Worm (Caenorhabditis elegans) whole organism, late embryonic: Measurements from ENCODE around the gene K11H12.7.

Experiments
- ama-1 ChIP-seq: fragments of 150-350 bp; optimal IDR thresholded peaks from 2 replicates; lab custom pipeline; 2014
- ceh-2 ChIP-seq: sonication (generic microtip); optimal IDR thresholded peaks from 2 replicates; lab custom pipeline; 2016; ENCODE audit warnings: missing genotype, missing genetic modification characterization, missing compliant biosample characterization
- che-1 ChIP-seq: sonication (generic microtip); optimal IDR thresholded peaks from 2 replicates; lab custom pipeline; 2016; ENCODE audit warnings: mild to moderate bottlenecking, missing genetic modification characterization, missing compliant biosample characterization
- fkh-10 ChIP-seq: fragments of 150-350 bp; optimal IDR thresholded peaks from 2 replicates; lab custom pipeline; 2014; ENCODE audit warnings: missing biosample characterization, missing genetic modification reagents, missing genetic modification characterization
- pag-3 ChIP-seq: sonication (generic microtip); optimal IDR thresholded peaks from 2 replicates; lab custom pipeline; 2016; ENCODE audit warnings: missing compliant biosample characterization, missing genetic modification characterization, borderline replicate concordance
- pax-1 ChIP-seq: fragments of 150-350 bp; optimal IDR thresholded peaks from 2 replicates; lab custom pipeline; 2014; ENCODE audit warnings: missing biosample characterization, missing genetic modification characterization
- unc-55 ChIP-seq: sonication (generic microtip); optimal IDR thresholded peaks from 2 replicates; lab custom pipeline; 2017; ENCODE audit warnings: missing biosample characterization, missing genetic modification reagents, missing genetic modification characterization

DNA sequence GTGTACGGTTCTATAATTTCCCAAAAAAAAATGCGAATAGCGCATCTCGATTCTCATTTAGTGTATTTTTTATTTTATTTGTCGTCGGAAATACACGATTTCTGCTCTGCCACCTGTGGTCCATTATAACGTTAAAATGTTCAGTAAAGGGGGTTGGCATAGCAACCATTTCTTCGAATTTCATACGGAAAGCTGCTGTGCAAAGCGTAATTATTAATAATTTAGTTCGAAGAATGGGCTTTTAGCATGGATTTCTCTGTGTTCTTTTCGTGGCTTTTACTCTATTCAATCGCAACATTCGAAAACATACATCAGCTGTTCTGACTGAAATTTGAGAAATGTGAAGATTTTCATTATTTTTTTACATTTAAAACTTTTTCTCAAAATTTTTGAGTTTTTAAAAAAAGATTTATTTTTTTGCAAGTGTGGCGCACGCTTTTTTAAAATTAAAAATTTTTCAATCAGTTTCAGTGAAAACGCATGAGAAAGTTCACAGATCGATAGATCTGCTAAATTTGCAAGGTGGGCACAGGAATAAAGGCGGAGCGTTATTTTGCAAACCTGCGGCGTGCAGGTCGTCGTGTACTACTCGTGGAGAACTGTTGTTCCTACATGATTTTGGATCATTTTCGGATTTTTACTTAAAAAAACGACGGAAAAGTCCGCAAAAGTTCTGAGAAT, 6.7 kb upstream of the K11H12.7 start:
- TF ChIP-seq che-1 (tag; lab: Kevin White, UChicago) (no peak), pag-3 (tag; lab: Kevin White, UChicago) (no peak), ceh-2 (tag; lab: Kevin White, UChicago) (no peak), ama-1 (lab: Kevin White, UChicago) (no peak), unc-55 (GFP tag; lab: Kevin White, UChicago) (no peak), fkh-10 (GFP tag; lab: Kevin White, UChicago) (no peak), pax-1 (tag; lab: Kevin White, UChicago) (no peak)
